Fruit fly (Drosophila melanogaster): Measurements from ENCODE around the gene aub.

aub gene

dm6 chr2L:10970134-10970533 lies 31.1 kb downstream of the aub start, which contains the start of the genes Tmem214 and YL-1 (continued):
- no peak for TF ChIP-seq disco-r (GFP tag; optimal IDR thresholded peaks at IDR 0.05)
- TF ChIP-seq ro (GFP tag; IDR thresholded peaks at IDR 0.05) = no peak
- TF ChIP-seq CG2875 (GFP tag; optimal IDR thresholded peaks at IDR 0.05) = no peak
- TF ChIP-seq lov (optimal IDR thresholded peaks at IDR 0.05) = no peak
- no peak for TF ChIP-seq lov (GFP tag; IDR thresholded peaks at IDR 0.05)
- TF ChIP-seq Nf-YB (GFP tag; optimal IDR thresholded peaks at IDR 0.05) = no peak
- TF ChIP-seq CG8281 (tag; optimal IDR thresholded peaks at IDR 0.05) = no peak
- no peak for TF ChIP-seq CG1832 (GFP tag; optimal IDR thresholded peaks at IDR 0.05)
- TF ChIP-seq CG2202 (tag; optimal IDR thresholded peaks at IDR 0.05) = no peak
- TF ChIP-seq CG6254 (GFP tag; optimal IDR thresholded peaks at IDR 0.05) = no peak
- TF ChIP-seq phol (tag; optimal IDR thresholded peaks at IDR 0.05) = peak; percentile 86
- TF ChIP-seq CG2678 (tag; optimal IDR thresholded peaks at IDR 0.05) = no peak
- no peak for TF ChIP-seq jumu (GFP tag; optimal IDR thresholded peaks at IDR 0.05)
- no peak for TF ChIP-seq schlank (tag; optimal IDR thresholded peaks at IDR 0.05)
- no peak for TF ChIP-seq CG3065 (GFP tag; optimal IDR thresholded peaks at IDR 0.05)
- no peak for TF ChIP-seq Sox100B (GFP tag; optimal IDR thresholded peaks at IDR 0.05)
- TF ChIP-seq Hr3 (GFP tag; optimal IDR thresholded peaks at IDR 0.05) = no peak
- TF ChIP-seq kni (GFP tag; optimal IDR thresholded peaks at IDR 0.05) = peak; percentile 88
- no peak for TF ChIP-seq salm (tag; optimal IDR thresholded peaks at IDR 0.05)
- peak; percentile 21 for TF ChIP-seq Mad (GFP tag; optimal IDR thresholded peaks at IDR 0.05)
- no peak for TF ChIP-seq slp2 (GFP tag; optimal IDR thresholded peaks at IDR 0.05)
- no peak for TF ChIP-seq CG6813 (GFP tag; optimal IDR thresholded peaks at IDR 0.05)
- TF ChIP-seq CG17385 (GFP tag; optimal IDR thresholded peaks at IDR 0.05) = no peak
- no peak for TF ChIP-seq vvl (GFP tag; IDR thresholded peaks at IDR 0.05)
- no peak for TF ChIP-seq CG16779 (GFP tag; IDR thresholded peaks at IDR 0.05)
- TF ChIP-seq CG14710 (tag; optimal IDR thresholded peaks at IDR 0.05) = peak; percentile 64
- no peak for TF ChIP-seq zf30C (GFP tag; optimal IDR thresholded peaks at IDR 0.05)
- TF ChIP-seq CG18262 (tag; optimal IDR thresholded peaks at IDR 0.05) = peak; percentile 3
- no peak for TF ChIP-seq CG11560 (tag; IDR thresholded peaks at IDR 0.05)
- TF ChIP-seq inv (GFP tag; IDR thresholded peaks at IDR 0.05; ENCODE audit: partially characterized antibody) = peak; percentile 48; the same call in 1 of the 2 replicates
- TF ChIP-seq CG10366 (GFP tag; IDR thresholded peaks at IDR 0.05) = no peak
- TF ChIP-seq CG11695 (GFP tag; IDR thresholded peaks at IDR 0.05) = no peak
- no peak for TF ChIP-seq CG4282 (GFP tag; optimal IDR thresholded peaks at IDR 0.05)
- TF ChIP-seq Bgb (GFP tag; IDR thresholded peaks at IDR 0.05; ENCODE audit: partially characterized antibody) = peak; percentile 42
- no peak for TF ChIP-seq eyg (GFP tag; optimal IDR thresholded peaks at IDR 0.05)
- no peak for TF ChIP-seq her (GFP tag; optimal IDR thresholded peaks at IDR 0.05)
- TF ChIP-seq tio (GFP tag; optimal IDR thresholded peaks at IDR 0.05) = no peak
- no peak for TF ChIP-seq lab (GFP tag; optimal IDR thresholded peaks at IDR 0.05)
- TF ChIP-seq zfh1 (GFP tag; IDR thresholded peaks at IDR 0.05) = no peak
- no peak for TF ChIP-seq CG17186 (GFP tag; optimal IDR thresholded peaks at IDR 0.05)
- peak; percentile 43 for TF ChIP-seq Lhr (GFP tag; optimal IDR thresholded peaks at IDR 0.05)
- no peak for TF ChIP-seq CG14441 (GFP tag; IDR thresholded peaks at IDR 0.05)
- no peak for TF ChIP-seq CG33557 (GFP tag; optimal IDR thresholded peaks at IDR 0.05)
- no peak for TF ChIP-seq CG34224 (GFP tag; IDR thresholded peaks at IDR 0.05; ENCODE audit: partially characterized antibody)
- no peak for TF ChIP-seq CG34376 (GFP tag; optimal IDR thresholded peaks at IDR 0.05)
- no peak for TF ChIP-seq CG15073 (GFP tag; optimal IDR thresholded peaks at IDR 0.05)
- no peak for TF ChIP-seq CG1602 (GFP tag; optimal IDR thresholded peaks at IDR 0.05)
- TF ChIP-seq fu2 (GFP tag; optimal IDR thresholded peaks at IDR 0.05) = no peak
- peak; percentile 91 for TF ChIP-seq CG7928 (GFP tag; optimal IDR thresholded peaks at IDR 0.05)

Measured in whole organism, embryonic.